Fruit fly (Drosophila melanogaster) Kc167 (cell line): ENCODE results near the gene MESR6.

Experiments used
- Myc ChIP-seq: fragments of >200 bp; optimal IDR thresholded peaks from 2 replicates; lab custom pipeline; 2017; ENCODE audit warnings: missing external identifiers
- Sin3A ChIP-seq: fragments of >200 bp; optimal IDR thresholded peaks from 2 replicates; lab custom pipeline; 2018; ENCODE audit warnings: missing external identifiers
- h ChIP-seq: fragments of >200 bp; optimal IDR thresholded peaks from 3 replicates; lab custom pipeline; 2018; ENCODE audit warnings: missing external identifiers

DNA sequence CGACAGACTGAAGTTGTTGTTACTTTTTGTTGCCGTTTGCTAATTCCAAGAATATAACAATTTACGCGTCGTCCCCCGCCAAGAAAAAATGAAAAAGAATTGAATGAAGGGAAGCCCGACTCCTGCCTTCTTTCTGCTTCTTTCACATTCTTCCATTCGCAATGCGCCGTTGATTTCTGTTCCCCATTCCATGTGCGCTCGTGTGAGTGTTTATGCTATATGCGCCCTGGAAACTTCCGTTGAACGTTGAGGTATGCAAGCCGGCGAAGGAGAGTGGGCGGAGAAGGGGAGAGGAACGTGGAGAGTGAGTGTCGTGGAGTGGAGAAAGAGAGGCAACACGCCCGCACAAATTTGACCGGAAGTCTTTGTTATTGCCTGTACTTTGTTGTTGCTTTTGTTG lies 13.4 kb upstream of the MESR6 start:
- TF ChIP-seq Sin3A (lab: Kevin White, UChicago) = no peak
- no peak for TF ChIP-seq h (lab: Kevin White, UChicago)
- no peak for TF ChIP-seq Myc (lab: Kevin White, UChicago)
